Worm (Caenorhabditis elegans) whole organism, mixed stage, embryonic: ENCODE measurements around the gene Y37E11AM.3.
A peak's percentile ranks its signal among the peaks of the same experiment; 100 is the strongest.

Source experiments
- bed-3 ChIP-seq: fragments of 200-800 bp; sonication (Bioruptor generic); optimal IDR thresholded peaks from 3 replicates; lab custom pipeline; 2018; ENCODE audit warnings: mild to moderate bottlenecking, missing genetic modification characterization, moderate library complexity, missing compliant biosample characterization
- blmp-1 ChIP-seq: fragments of 150-350 bp; optimal IDR thresholded peaks from 2 replicates; lab custom pipeline; 2014; ENCODE audit warnings: missing biosample characterization, missing genetic modification characterization
- ceh-43 ChIP-seq: fragments of 200-800 bp; sonication (Bioruptor generic); optimal IDR thresholded peaks from 2 replicates; lab custom pipeline; 2018; ENCODE audit warnings: mild to moderate bottlenecking, missing genetic modification characterization, moderate library complexity, missing compliant biosample characterization
- ceh-83 ChIP-seq: fragments of 200-800 bp; sonication (Bioruptor generic); optimal IDR thresholded peaks from 2 replicates; lab custom pipeline; 2018; ENCODE audit warnings: mild to moderate bottlenecking, missing genetic modification characterization, missing compliant biosample characterization
- ces-1 ChIP-seq: fragments of 150-350 bp; optimal IDR thresholded peaks from 2 replicates; lab custom pipeline; 2014; ENCODE audit warnings: missing biosample characterization, missing genetic modification reagents, missing genetic modification characterization
- cnd-1 ChIP-seq: fragments of 200-800 bp; sonication (Bioruptor generic); optimal IDR thresholded peaks from 2 replicates; lab custom pipeline; 2018; ENCODE audit warnings: mild to moderate bottlenecking, missing genetic modification characterization, missing compliant biosample characterization
- drap-1 ChIP-seq: fragments of 200-800 bp; sonication (Bioruptor generic); optimal IDR thresholded peaks from 3 replicates; lab custom pipeline; 2018; ENCODE audit warnings: mild to moderate bottlenecking, missing genetic modification characterization, missing compliant biosample characterization
- elt-1 ChIP-seq: sonication (generic microtip); optimal IDR thresholded peaks from 2 replicates; lab custom pipeline; 2017; ENCODE audit warnings: missing genetic modification characterization, mild to moderate bottlenecking, missing compliant biosample characterization, antibody characterized with exemption, moderate library complexity, borderline replicate concordance; ENCODE audit not compliant: insufficient read depth
- elt-3 ChIP-seq: fragments of 150-350 bp; optimal IDR thresholded peaks from 2 replicates; lab custom pipeline; 2014; ENCODE audit warnings: missing biosample characterization, missing genetic modification characterization
- flh-1 ChIP-seq: fragments of 200-800 bp; sonication (Bioruptor generic); optimal IDR thresholded peaks from 2 replicates; lab custom pipeline; 2018; ENCODE audit warnings: mild to moderate bottlenecking, missing genetic modification characterization, moderate library complexity, missing compliant biosample characterization
- ham-2 ChIP-seq: fragments of 200-800 bp; sonication (Bioruptor generic); optimal IDR thresholded peaks from 2 replicates; lab custom pipeline; 2018; ENCODE audit warnings: mild to moderate bottlenecking, missing genetic modification characterization, missing compliant biosample characterization
- hlh-1 ChIP-seq: fragments of 150-350 bp; optimal IDR thresholded peaks from 2 replicates; lab custom pipeline; 2014; ENCODE audit warnings: missing biosample characterization, missing genetic modification reagents, missing genetic modification characterization
- lin-32 ChIP-seq: fragments of 200-800 bp; sonication (Bioruptor generic); optimal IDR thresholded peaks from 2 replicates; lab custom pipeline; 2018; ENCODE audit warnings: mild to moderate bottlenecking, missing genetic modification characterization, missing compliant biosample characterization
- lsy-2 ChIP-seq: fragments of 150-350 bp; optimal IDR thresholded peaks from 2 replicates; lab custom pipeline; 2014; ENCODE audit warnings: missing biosample characterization, missing genetic modification characterization
- mab-5 ChIP-seq: fragments of 150-350 bp; optimal IDR thresholded peaks from 2 replicates; lab custom pipeline; 2014; ENCODE audit warnings: missing biosample characterization, missing genetic modification characterization
- mep-1 ChIP-seq: fragments of 150-350 bp; optimal IDR thresholded peaks from 2 replicates; lab custom pipeline; 2017; ENCODE audit warnings: missing biosample characterization, missing genetic modification reagents, missing genetic modification characterization, inconsistent platforms
- mls-2 ChIP-seq: sonication (generic microtip); optimal IDR thresholded peaks from 2 replicates; lab custom pipeline; 2016; ENCODE audit warnings: mild to moderate bottlenecking, missing genetic modification characterization, moderate library complexity, missing compliant biosample characterization
- nhr-12 ChIP-seq: fragments of 150-350 bp; optimal IDR thresholded peaks from 2 replicates; lab custom pipeline; 2014; ENCODE audit warnings: missing biosample characterization, missing genetic modification characterization
- nhr-2 ChIP-seq: fragments of 150-350 bp; optimal IDR thresholded peaks from 2 replicates; lab custom pipeline; 2014; ENCODE audit warnings: missing biosample characterization, missing genetic modification characterization
- nhr-237 ChIP-seq: fragments of 150-350 bp; optimal IDR thresholded peaks from 2 replicates; lab custom pipeline; 2014; ENCODE audit warnings: missing biosample characterization, missing genetic modification characterization
- nhr-28 ChIP-seq: fragments of 150-350 bp; optimal IDR thresholded peaks from 2 replicates; lab custom pipeline; 2014; ENCODE audit warnings: missing biosample characterization, missing genetic modification characterization
- nhr-76 ChIP-seq: sonication (generic microtip); optimal IDR thresholded peaks from 2 replicates; lab custom pipeline; 2017; ENCODE audit warnings: missing biosample characterization, missing genetic modification characterization
- sem-2 ChIP-seq: fragments of 200-800 bp; sonication (Bioruptor generic); optimal IDR thresholded peaks from 2 replicates; lab custom pipeline; 2018; ENCODE audit warnings: mild to moderate bottlenecking, missing genetic modification characterization, missing compliant biosample characterization
- snpc-4 ChIP-seq: fragments of 150-350 bp; optimal IDR thresholded peaks from 2 replicates; lab custom pipeline; 2014; ENCODE audit warnings: missing biosample characterization, missing genetic modification characterization
- sptf-1 ChIP-seq: sonication (generic microtip); optimal IDR thresholded peaks from 2 replicates; lab custom pipeline; 2017; ENCODE audit warnings: mild to moderate bottlenecking, missing genetic modification characterization, moderate library complexity, missing compliant biosample characterization
- unc-120 ChIP-seq: sonication (generic microtip); optimal IDR thresholded peaks from 2 replicates; lab custom pipeline; 2017; ENCODE audit warnings: missing genetic modification characterization, missing compliant biosample characterization; ENCODE audit not compliant: poor library complexity, severe bottlenecking
- unc-62 ChIP-seq: fragments of 150-350 bp; optimal IDR thresholded peaks from 2 replicates; lab custom pipeline; 2014; ENCODE audit warnings: missing biosample characterization, missing genetic modification reagents, missing genetic modification characterization
- zip-8 ChIP-seq: fragments of 150-350 bp; optimal IDR thresholded peaks from 2 replicates; lab custom pipeline; 2014; ENCODE audit warnings: missing biosample characterization, missing genetic modification characterization
- ztf-11 ChIP-seq: fragments of 150-350 bp; optimal IDR thresholded peaks from 2 replicates; lab custom pipeline; 2014; ENCODE audit warnings: missing biosample characterization, missing genetic modification characterization

Y37E11AM.3 gene

DNA sequence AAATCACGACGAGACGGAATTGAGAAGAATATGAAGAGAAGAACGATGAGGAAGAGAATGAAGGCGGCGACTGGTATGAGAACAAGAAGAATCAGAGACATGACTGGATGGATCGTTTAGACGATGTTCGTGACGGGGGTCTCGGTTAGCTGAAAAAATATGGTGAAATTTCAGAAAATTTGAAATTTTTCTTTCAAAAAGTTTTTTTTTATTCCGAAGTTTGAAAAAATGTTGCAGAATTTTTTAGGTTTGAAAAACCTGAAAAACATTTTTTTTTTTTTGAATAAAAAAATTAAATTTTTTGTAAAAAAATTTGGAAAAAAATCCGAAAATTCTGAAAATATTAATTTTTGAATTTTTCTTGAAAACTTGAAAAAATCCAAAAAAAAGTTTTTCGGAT, at the start of gene Y37E11AM.3:
Y37E11AM.3 (minus strand) TSS at position 101 of the 400 bp plus-strand sequence.
- TF ChIP-seq bed-3 (no peak), flh-1 (no peak), ceh-43 (GFP tag; lab: Kevin White, UChicago) (no peak), nhr-28 (tag; lab: Kevin White, UChicago) (no peak), elt-3 (no peak), unc-120 (no peak), ham-2 (GFP tag; lab: Kevin White, UChicago) (no peak), mab-5 (tag; lab: Kevin White, UChicago) (no peak), drap-1 (GFP tag; lab: Kevin White, UChicago) (no peak), nhr-2 (no peak), mls-2 (tag; lab: Kevin White, UChicago) (no peak), snpc-4 (tag; lab: Kevin White, UChicago) (no peak), ceh-83 (GFP tag; lab: Kevin White, UChicago) (no peak), cnd-1 (no peak), sem-2 (GFP tag; lab: Kevin White, UChicago) (no peak), lin-32 (GFP tag; lab: Kevin White, UChicago) (no peak)

ce11 chrIV:3767749-3768148, 48.8 kb upstream of the Y37E11AM.3 start:
- TF ChIP-seq hlh-1 (tag; lab: Kevin White, UChicago) (peak; percentile 57), bed-3 (no peak), sptf-1 (no peak), mls-2 (tag; lab: Kevin White, UChicago) (peak; percentile 6)

DNA sequence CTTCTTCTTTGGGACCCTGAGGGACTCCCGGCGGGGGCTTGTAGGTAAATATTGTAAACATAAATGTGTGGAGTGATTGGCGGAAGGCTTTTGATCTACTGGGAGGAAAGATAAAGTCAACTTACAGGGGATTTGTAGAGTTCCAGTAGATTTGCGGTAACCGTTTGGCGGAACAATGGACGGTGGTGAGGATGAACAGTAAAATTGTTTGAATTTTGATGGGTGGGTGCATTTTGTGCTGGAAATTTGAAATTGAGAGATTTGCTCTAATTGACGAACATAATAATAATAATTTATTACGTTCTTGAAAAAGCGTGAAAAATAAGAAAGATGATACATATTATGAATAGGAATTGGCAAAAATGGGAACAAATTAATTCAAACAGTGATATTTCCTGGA, 47.6 kb upstream of the Y37E11AM.3 start, which contains the start of gene vab-2:
vab-2 (minus strand) TSS at position 238 of the 400 bp plus-strand sequence.
- TF ChIP-seq mab-5 (tag; lab: Kevin White, UChicago), result no peak
- TF ChIP-seq elt-1 (tag; lab: Kevin White, UChicago), result no peak
- TF ChIP-seq nhr-12, result no peak
- TF ChIP-seq ceh-83 (GFP tag; lab: Kevin White, UChicago), result peak; percentile 55
- TF ChIP-seq nhr-237 (tag; lab: Kevin White, UChicago), result no peak
- peak; percentile 14 for TF ChIP-seq mep-1
- no peak for TF ChIP-seq ham-2 (GFP tag; lab: Kevin White, UChicago)
- TF ChIP-seq snpc-4 (tag; lab: Kevin White, UChicago), result no peak
- no peak for TF ChIP-seq blmp-1
- no peak for TF ChIP-seq lsy-2
- TF ChIP-seq zip-8 (tag; lab: Kevin White, UChicago), result no peak
- no peak for TF ChIP-seq ceh-43 (GFP tag; lab: Kevin White, UChicago)
- TF ChIP-seq nhr-76 (tag; lab: Kevin White, UChicago), result no peak
- TF ChIP-seq, all 35 proteins: peak for 2

- TF ChIP-seq cnd-1, result peak; percentile 22
- TF ChIP-seq mab-5 (tag; lab: Kevin White, UChicago), result peak; percentile 82
- TF ChIP-seq unc-62 (GFP tag; lab: Kevin White, UChicago), result peak; percentile 86
- TF ChIP-seq bed-3, result no peak
- no peak for TF ChIP-seq sem-2 (GFP tag; lab: Kevin White, UChicago)
Observed at ce11 chrIV:3765457-3765856, 46.5 kb upstream of the Y37E11AM.3 start.

DNA sequence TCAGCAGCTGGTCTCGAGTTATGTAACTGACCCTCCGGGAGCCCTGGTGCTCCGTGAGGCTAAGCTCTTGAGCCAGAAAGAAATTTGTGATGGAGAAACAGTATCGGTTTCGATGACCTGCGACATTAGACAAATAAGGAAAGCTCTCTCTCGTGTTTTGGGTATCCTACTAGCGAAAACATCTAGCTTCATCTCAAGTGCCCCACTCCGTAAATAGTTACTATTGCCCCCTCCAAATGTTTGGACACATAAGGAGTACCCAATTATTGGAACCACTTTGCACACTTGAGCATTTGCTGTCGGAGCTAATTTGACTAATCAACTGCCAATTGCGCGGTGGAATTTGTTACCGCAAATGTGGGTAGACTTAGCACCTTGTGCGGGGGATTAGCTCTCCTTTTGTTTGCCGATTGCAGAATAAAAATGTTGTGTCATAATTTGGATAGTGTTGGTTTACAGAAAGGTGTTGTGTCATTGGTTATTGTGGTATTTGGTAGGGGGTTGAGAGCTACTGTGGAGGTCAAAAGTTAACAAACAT, 45.1 kb upstream of the Y37E11AM.3 start:
- TF ChIP-seq lin-32 (GFP tag; lab: Kevin White, UChicago), result no peak
- TF ChIP-seq ces-1 (GFP tag; lab: Kevin White, UChicago), result peak; percentile 71
- peak; percentile 42 for TF ChIP-seq zip-8 (tag; lab: Kevin White, UChicago)
- TF ChIP-seq nhr-2, result peak; percentile 88
- TF ChIP-seq mls-2 (tag; lab: Kevin White, UChicago), result no peak
- peak; percentile 3 for TF ChIP-seq ztf-11 (tag; lab: Kevin White, UChicago)
- TF ChIP-seq ceh-43 (GFP tag; lab: Kevin White, UChicago), result no peak
- no peak for TF ChIP-seq unc-120

DNA sequence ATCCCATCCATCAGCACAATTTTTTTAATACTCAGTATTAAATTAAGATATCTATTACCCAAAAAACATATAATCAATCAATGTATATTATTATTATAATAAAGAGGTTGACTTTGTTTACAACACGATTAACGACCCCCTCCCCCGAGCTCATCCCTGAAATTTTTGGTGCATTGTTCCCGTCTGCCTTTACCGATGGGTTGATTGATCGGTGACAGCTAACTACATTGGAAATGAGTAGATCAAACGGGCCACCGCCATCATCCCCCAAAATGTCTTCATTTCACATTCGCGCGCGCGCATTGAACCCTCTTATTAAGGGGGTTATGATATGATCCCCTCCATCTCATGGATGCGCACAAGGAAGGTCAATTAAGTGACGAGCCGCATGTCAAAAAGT, 40.9 kb upstream of the Y37E11AM.3 start:
- TF ChIP-seq unc-62 (GFP tag; lab: Kevin White, UChicago) (peak; percentile 74), lin-32 (GFP tag; lab: Kevin White, UChicago) (no peak), drap-1 (GFP tag; lab: Kevin White, UChicago) (no peak)
- TF ChIP-seq, all 35 proteins: peak for 1
